Fruit fly (Drosophila melanogaster) whole organism, embryonic: ENCODE results near the gene Ugt301D1.

Experiments
- Antp ChIP-seq: fragments of 200-800 bp; sonication (Bioruptor generic); optimal IDR thresholded peaks from 3 replicates; lab custom pipeline; 2016; ENCODE audit warnings: missing biosample characterization, missing genetic modification characterization
- Atf6 ChIP-seq: fragments of 200-800 bp; sonication (Bioruptor generic); IDR thresholded peaks from 2 replicates; pipeline ENCODE4 v1.3.6; 2022; ENCODE audit warnings: missing biosample characterization, missing genetic modification characterization
- Bdp1 ChIP-seq: fragments of 200-800 bp; sonication (Bioruptor generic); optimal IDR thresholded peaks from 3 replicates; lab custom pipeline; 2016; ENCODE audit warnings: missing biosample characterization, missing genetic modification characterization
- CG10147 ChIP-seq: fragments of 200-800 bp; sonication (Bioruptor generic); optimal IDR thresholded peaks from 2 replicates; lab custom pipeline; 2019; ENCODE audit warnings: missing biosample characterization, mild to moderate bottlenecking, missing genetic modification characterization, moderate library complexity
- CG10366 ChIP-seq: fragments of 200-800 bp; sonication (Bioruptor generic); IDR thresholded peaks from 2 replicates; pipeline ENCODE4 v1.3.6; 2022; ENCODE audit warnings: missing biosample characterization, missing genetic modification characterization
- CG11093 ChIP-seq: fragments of 200-800 bp; sonication (Bioruptor generic); IDR thresholded peaks from 3 replicates; pipeline ENCODE4 v1.3.6; 2022; ENCODE audit warnings: missing biosample characterization, missing genetic modification characterization
- CG12236 ChIP-seq: fragments of 200-800 bp; sonication (Bioruptor generic); optimal IDR thresholded peaks from 2 replicates; lab custom pipeline; 2016; ENCODE audit warnings: missing biosample characterization, missing genetic modification characterization
- CG12744 ChIP-seq: fragments of 200-800 bp; sonication (Bioruptor generic); optimal IDR thresholded peaks from 2 replicates; lab custom pipeline; 2016; ENCODE audit warnings: missing biosample characterization, missing genetic modification characterization
- CG18262 ChIP-seq: fragments of 200-800 bp; optimal IDR thresholded peaks from 3 replicates; lab custom pipeline; 2019; ENCODE audit warnings: missing biosample characterization, mild to moderate bottlenecking, missing genetic modification characterization, moderate library complexity
- CG18476 ChIP-seq: fragments of 200-800 bp; sonication (Bioruptor generic); optimal IDR thresholded peaks from 2 replicates; lab custom pipeline; 2016; ENCODE audit warnings: missing biosample characterization, mild to moderate bottlenecking, missing genetic modification characterization
- CG2120 ChIP-seq: fragments of 200-800 bp; sonication (Bioruptor generic); optimal IDR thresholded peaks from 3 replicates; lab custom pipeline; 2016; ENCODE audit warnings: missing biosample characterization, missing genetic modification characterization
- CG31441 ChIP-seq: fragments of 200-800 bp; sonication (Bioruptor generic); IDR thresholded peaks from 2 replicates; pipeline ENCODE4 v1.3.6; 2022; ENCODE audit warnings: missing biosample characterization, missing genetic modification characterization
- CG3163 ChIP-seq: fragments of 200-800 bp; sonication (Bioruptor generic); optimal IDR thresholded peaks from 3 replicates; lab custom pipeline; 2016; ENCODE audit warnings: missing biosample characterization, missing genetic modification characterization
- CG32767 ChIP-seq: fragments of 200-800 bp; sonication (Bioruptor generic); IDR thresholded peaks from 2 replicates; pipeline ENCODE4 v1.3.6; 2022; ENCODE audit warnings: missing biosample characterization, missing genetic modification characterization
- CG33213 ChIP-seq: fragments of 200-800 bp; sonication (Bioruptor generic); optimal IDR thresholded peaks from 3 replicates; lab custom pipeline; 2016; ENCODE audit warnings: missing biosample characterization, missing genetic modification characterization
- CG3407 ChIP-seq: fragments of 200-800 bp; sonication (Bioruptor generic); optimal IDR thresholded peaks from 2 replicates; lab custom pipeline; 2018; ENCODE audit warnings: missing biosample characterization, mild to moderate bottlenecking, missing genetic modification characterization
- CG43689 ChIP-seq: fragments of 200-800 bp; sonication (Bioruptor generic); IDR thresholded peaks from 2 replicates; pipeline ENCODE4 v1.3.6; 2022; ENCODE audit warnings: missing biosample characterization, missing genetic modification characterization
- CG6175 ChIP-seq: fragments of 200-800 bp; sonication (Bioruptor generic); IDR thresholded peaks from 3 replicates; pipeline ENCODE4 v1.3.6; 2022; ENCODE audit warnings: missing biosample characterization, missing genetic modification characterization
- CG7271 ChIP-seq: fragments of 200-800 bp; sonication (Bioruptor generic); optimal IDR thresholded peaks from 2 replicates; lab custom pipeline; 2018; ENCODE audit warnings: missing biosample characterization, mild to moderate bottlenecking, missing genetic modification characterization, moderate library complexity
- CG8944 ChIP-seq: fragments of 200-800 bp; sonication (Bioruptor generic); optimal IDR thresholded peaks from 3 replicates; lab custom pipeline; 2016; ENCODE audit warnings: missing biosample characterization, missing genetic modification characterization
- CG9817 ChIP-seq: fragments of 200-800 bp; sonication (Bioruptor generic); optimal IDR thresholded peaks from 2 replicates; lab custom pipeline; 2018; ENCODE audit warnings: missing biosample characterization, mild to moderate bottlenecking, missing genetic modification characterization, moderate library complexity
- D19A ChIP-seq: fragments of 200-800 bp; optimal IDR thresholded peaks from 3 replicates; lab custom pipeline; 2019; ENCODE audit warnings: missing biosample characterization, mild to moderate bottlenecking, missing genetic modification characterization, moderate library complexity
- D19B ChIP-seq: fragments of 200-800 bp; sonication (Bioruptor generic); optimal IDR thresholded peaks from 2 replicates; lab custom pipeline; 2017; ENCODE audit warnings: missing biosample characterization, mild to moderate bottlenecking, missing genetic modification characterization
- Deaf1 ChIP-seq: fragments of 200-800 bp; optimal IDR thresholded peaks from 3 replicates; lab custom pipeline; 2019; ENCODE audit warnings: missing biosample characterization, mild to moderate bottlenecking, missing genetic modification characterization, moderate library complexity
- Dip2 ChIP-seq: fragments of 200-800 bp; sonication (Bioruptor generic); IDR thresholded peaks from 2 replicates; pipeline ENCODE4 v1.3.6; 2022; ENCODE audit warnings: missing biosample characterization, missing genetic modification characterization
- Doc3 ChIP-seq: fragments of 200-800 bp; sonication (Bioruptor generic); IDR thresholded peaks from 3 replicates; pipeline ENCODE4 v1.3.6; 2022; ENCODE audit warnings: missing biosample characterization, missing genetic modification characterization; ENCODE audit not compliant: partially characterized antibody
- Fer2 ChIP-seq: fragments of 200-800 bp; sonication (Bioruptor generic); optimal IDR thresholded peaks from 2 replicates; lab custom pipeline; 2018; ENCODE audit warnings: missing biosample characterization, mild to moderate bottlenecking, missing genetic modification characterization, moderate library complexity
- Fer3 ChIP-seq: fragments of 200-800 bp; sonication (Bioruptor generic); optimal IDR thresholded peaks from 2 replicates; lab custom pipeline; 2018; ENCODE audit warnings: missing biosample characterization, mild to moderate bottlenecking, missing genetic modification characterization, moderate library complexity
- HLH4C ChIP-seq: fragments of 200-800 bp; sonication (Bioruptor generic); IDR thresholded peaks from 3 replicates; pipeline ENCODE4 v1.3.6; 2022; ENCODE audit warnings: missing biosample characterization, missing genetic modification characterization; ENCODE audit not compliant: partially characterized antibody
- NC2α ChIP-seq: fragments of 200-800 bp; sonication (Bioruptor generic); optimal IDR thresholded peaks from 2 replicates; lab custom pipeline; 2016; ENCODE audit warnings: missing biosample characterization, missing genetic modification characterization
- Opbp ChIP-seq: fragments of 200-800 bp; sonication (Bioruptor generic); IDR thresholded peaks from 3 replicates; pipeline ENCODE4 v1.3.6; 2022; ENCODE audit warnings: missing biosample characterization, missing genetic modification characterization; ENCODE audit not compliant: partially characterized antibody
- Stat92E ChIP-seq, 3 experiments: fragments of >200 bp in 2 of 3; fragments of 200-800 bp in 1 of 3; sonication (Bioruptor generic) in 1 of 3; optimal IDR thresholded peaks; 2 replicates each; lab custom pipeline; 2017 to 2019; ENCODE audit warnings: missing biosample characterization in 3 of 3, missing genetic modification characterization in 3 of 3, mild to moderate bottlenecking in 1 of 3, moderate library complexity in 1 of 3
- az2 ChIP-seq: fragments of 200-800 bp; sonication (Bioruptor generic); optimal IDR thresholded peaks from 3 replicates; lab custom pipeline; 2016; ENCODE audit warnings: missing biosample characterization, missing genetic modification characterization
- bcd ChIP-seq: fragments of 200-800 bp; sonication (Bioruptor generic); optimal IDR thresholded peaks from 2 replicates; lab custom pipeline; 2017; ENCODE audit warnings: missing biosample characterization, mild to moderate bottlenecking, missing genetic modification characterization
- bowl ChIP-seq: fragments of 200-800 bp; sonication (Bioruptor generic); IDR thresholded peaks from 2 replicates; pipeline ENCODE4 v1.3.6; 2022; ENCODE audit warnings: missing biosample characterization, missing genetic modification characterization
- cato ChIP-seq: fragments of 200-800 bp; sonication (Bioruptor generic); optimal IDR thresholded peaks from 2 replicates; lab custom pipeline; 2016; ENCODE audit warnings: missing biosample characterization, missing genetic modification characterization, borderline replicate concordance
- cg ChIP-seq: fragments of 200-800 bp; sonication (Bioruptor generic); optimal IDR thresholded peaks from 3 replicates; lab custom pipeline; 2019; ENCODE audit warnings: missing biosample characterization, mild to moderate bottlenecking, missing genetic modification characterization, moderate library complexity
- croc ChIP-seq: fragments of 200-800 bp; sonication (Bioruptor generic); conservative IDR thresholded peaks from 3 replicates; pipeline ENCODE4 v1.3.6; 2022; ENCODE audit warnings: missing biosample characterization, missing genetic modification characterization
- dm ChIP-seq: fragments of 200-800 bp; sonication (Bioruptor generic); optimal IDR thresholded peaks from 3 replicates; lab custom pipeline; 2016; ENCODE audit warnings: missing biosample characterization, missing genetic modification characterization
- dmrt11E ChIP-seq: fragments of 200-800 bp; sonication (Bioruptor generic); optimal IDR thresholded peaks from 3 replicates; lab custom pipeline; 2018; ENCODE audit warnings: missing biosample characterization, mild to moderate bottlenecking, missing genetic modification characterization, moderate library complexity
- ftz-f1 ChIP-seq: fragments of 200-800 bp; sonication (Bioruptor generic); optimal IDR thresholded peaks from 2 replicates; lab custom pipeline; 2016; ENCODE audit warnings: missing biosample characterization, missing genetic modification characterization
- ham ChIP-seq: fragments of 200-800 bp; sonication (Bioruptor generic); IDR thresholded peaks from 2 replicates; pipeline ENCODE4 v1.3.6; 2022; ENCODE audit warnings: missing biosample characterization, missing genetic modification characterization
- org-1 ChIP-seq: fragments of 200-800 bp; sonication (Bioruptor generic); optimal IDR thresholded peaks from 2 replicates; lab custom pipeline; 2017; ENCODE audit warnings: missing biosample characterization, missing genetic modification characterization
- otp ChIP-seq: fragments of 200-800 bp; sonication (Bioruptor generic); IDR thresholded peaks from 3 replicates; pipeline ENCODE4, ENCODE4 v1.3.6; 2022; ENCODE audit warnings: missing biosample characterization, missing genetic modification characterization
- p53 ChIP-seq: fragments of 200-800 bp; sonication (Bioruptor generic); optimal IDR thresholded peaks from 2 replicates; lab custom pipeline; 2016; ENCODE audit warnings: missing biosample characterization, missing genetic modification characterization
- pfk ChIP-seq: fragments of 200-800 bp; sonication (Bioruptor generic); optimal IDR thresholded peaks from 2 replicates; lab custom pipeline; 2018; ENCODE audit warnings: missing biosample characterization, mild to moderate bottlenecking, missing genetic modification characterization, moderate library complexity
- pnt ChIP-seq: fragments of 200-800 bp; sonication (Bioruptor generic); optimal IDR thresholded peaks from 3 replicates; lab custom pipeline; 2016; ENCODE audit warnings: missing biosample characterization, missing genetic modification characterization
- pum ChIP-seq: fragments of 200-800 bp; sonication (Bioruptor generic); optimal IDR thresholded peaks from 2 replicates; lab custom pipeline; 2016; ENCODE audit warnings: missing biosample characterization, missing genetic modification characterization
- sd ChIP-seq: fragments of 200-800 bp; sonication (Bioruptor generic); optimal IDR thresholded peaks from 3 replicates; lab custom pipeline; 2018; ENCODE audit warnings: missing biosample characterization, mild to moderate bottlenecking, missing genetic modification characterization, moderate library complexity
- slbo ChIP-seq: fragments of 200-800 bp; sonication (Bioruptor generic); IDR thresholded peaks from 2 replicates; pipeline ENCODE4 v1.3.6; 2022; ENCODE audit warnings: missing biosample characterization, missing genetic modification characterization
- unpg ChIP-seq: fragments of 200-800 bp; sonication (Bioruptor generic); optimal IDR thresholded peaks from 3 replicates; lab custom pipeline; 2018; ENCODE audit warnings: missing biosample characterization, mild to moderate bottlenecking, missing genetic modification characterization, moderate library complexity

Ugt301D1 gene

dm6 chr2L:18504881-18505280 is 4.5 kb upstream of the Ugt301D1 start (continued):
- TF ChIP-seq Atf6 (peak; percentile 41; the same call in 1 of the 2 replicates), pum (peak; percentile 20), cato (peak; percentile 14), ftz-f1 (no peak), CG11093 (GFP tag; lab: Robert Waterston, UW) (peak; percentile 57; the same call in 2 of the 3 replicates), CG12236 (GFP tag; lab: Kevin White, UChicago) (peak; percentile 54), NC2α (GFP tag; lab: Kevin White, UChicago) (peak; percentile 3), otp (peak; percentile 62; the same call in 1 of the 3 replicates), CG18476 (peak; percentile 6), D19B (no peak), D19A (tag; lab: Kevin White, UChicago) (peak; percentile 50), Dip2 (GFP tag; lab: Robert Waterston, UW) (no peak), CG7271 (tag; lab: Kevin White, UChicago) (no peak), CG3407 (GFP tag; lab: Kevin White, UChicago) (peak; percentile 46), CG10147 (GFP tag; lab: Kevin White, UChicago) (no peak), CG31441 (GFP tag; lab: Robert Waterston, UW) (peak; percentile 47; the same call in 1 of the 2 replicates), CG6175 (GFP tag; lab: Robert Waterston, UW) (no peak), Deaf1 (no peak), dm (peak; percentile 53), CG43689 (GFP tag; lab: Robert Waterston, UW) (no peak), Fer3 (tag; lab: Kevin White, UChicago) (peak; percentile 28), CG12744 (GFP tag; lab: Kevin White, UChicago) (no peak), bcd (GFP tag; lab: Kevin White, UChicago) (peak; percentile 42), cg (GFP tag; lab: Kevin White, UChicago) (no peak), az2 (GFP tag; lab: Kevin White, UChicago) (peak; percentile 51), CG32767 (no peak), Doc3 (GFP tag; lab: Robert Waterston, UW) (no peak), CG9817 (tag; lab: Kevin White, UChicago) (no peak), CG10366 (peak; percentile 53; the same call in 1 of the 2 replicates), p53 (GFP tag; lab: Kevin White, UChicago) (no peak), Opbp (GFP tag; lab: Robert Waterston, UW) (no peak), Antp (GFP tag; lab: Kevin White, UChicago) (no peak), bowl (no peak), dmrt11E (tag; lab: Kevin White, UChicago) (peak; percentile 84), sd (tag; lab: Kevin White, UChicago) (no peak), Fer2 (no peak), HLH4C (GFP tag; lab: Robert Waterston, UW) (no peak), Bdp1 (GFP tag; lab: Kevin White, UChicago) (no peak), unpg (peak; percentile 69), CG2120 (peak; percentile 34), slbo (GFP tag; lab: Robert Waterston, UW) (peak; percentile 45), CG33213 (GFP tag; lab: Kevin White, UChicago) (no peak), CG8944 (peak; percentile 51), Stat92E (GFP tag; optimal IDR thresholded peaks at IDR 0.05; lab: Kevin White, UChicago) (no peak), croc (GFP tag; lab: Robert Waterston, UW) (peak; percentile 37; the same call in 1 of the 3 replicates), CG3163 (GFP tag; lab: Kevin White, UChicago) (peak; percentile 10), pnt (GFP tag; lab: Kevin White, UChicago) (peak; percentile 51), org-1 (peak; percentile 12), ham (GFP tag; lab: Robert Waterston, UW) (no peak), CG18262 (tag; lab: Kevin White, UChicago) (peak; percentile 74), pfk (no peak)
